Fruit fly (Drosophila melanogaster) whole organism, embryonic: ENCODE results near the gene Unr.

Experiments used
- Adf1 ChIP-seq: fragments of 200-800 bp; sonication (Bioruptor generic); IDR thresholded peaks from 2 replicates; pipeline ENCODE4 v1.3.6; 2022; ENCODE audit warnings: missing biosample characterization, missing genetic modification characterization
- Asciz ChIP-seq: fragments of 200-800 bp; sonication (Bioruptor generic); optimal IDR thresholded peaks from 2 replicates; lab custom pipeline; 2017; ENCODE audit warnings: missing biosample characterization, mild to moderate bottlenecking, missing genetic modification characterization, missing genetic modification reagents
- Awh ChIP-seq: fragments of 200-800 bp; sonication (Bioruptor generic); IDR thresholded peaks from 2 replicates; pipeline ENCODE4, ENCODE4 v1.3.6; 2022; ENCODE audit warnings: missing biosample characterization, missing genetic modification characterization
- BEAF-32 ChIP-seq: fragments of 200-800 bp; sonication (Bioruptor generic); optimal IDR thresholded peaks from 3 replicates; lab custom pipeline; 2017; ENCODE audit warnings: missing biosample characterization, missing genetic modification characterization, mild to moderate bottlenecking, moderate library complexity, missing genetic modification reagents
- CG1024 ChIP-seq: fragments of 200-800 bp; sonication (Bioruptor generic); IDR thresholded peaks from 2 replicates; pipeline ENCODE4 v1.3.6; 2022; ENCODE audit warnings: missing biosample characterization, missing genetic modification characterization
- CG10267 ChIP-seq: fragments of 200-800 bp; sonication (Bioruptor generic); optimal IDR thresholded peaks from 2 replicates; lab custom pipeline; 2018; ENCODE audit warnings: missing biosample characterization, mild to moderate bottlenecking, missing genetic modification characterization, moderate library complexity
- CG10366 ChIP-seq: fragments of 200-800 bp; sonication (Bioruptor generic); IDR thresholded peaks from 2 replicates; pipeline ENCODE4 v1.3.6; 2022; ENCODE audit warnings: missing biosample characterization, missing genetic modification characterization
- CG11247 ChIP-seq: fragments of 200-800 bp; sonication (Bioruptor generic); IDR thresholded peaks from 2 replicates; pipeline ENCODE4 v1.3.6; 2022; ENCODE audit warnings: missing biosample characterization, missing genetic modification characterization
- CG1233 ChIP-seq: fragments of 200-800 bp; sonication (Bioruptor generic); optimal IDR thresholded peaks from 4 replicates; lab custom pipeline; 2018; ENCODE audit warnings: missing biosample characterization, mild to moderate bottlenecking, missing genetic modification characterization
- CG12744 ChIP-seq: fragments of 200-800 bp; sonication (Bioruptor generic); optimal IDR thresholded peaks from 2 replicates; lab custom pipeline; 2016; ENCODE audit warnings: missing biosample characterization, missing genetic modification characterization
- CG13123 ChIP-seq: fragments of 200-800 bp; sonication (Bioruptor generic); optimal IDR thresholded peaks from 2 replicates; lab custom pipeline; 2016; ENCODE audit warnings: missing biosample characterization, missing genetic modification characterization
- CG13296 ChIP-seq: fragments of 200-800 bp; sonication (Bioruptor generic); optimal IDR thresholded peaks from 3 replicates; lab custom pipeline; 2018; ENCODE audit warnings: missing biosample characterization, mild to moderate bottlenecking, missing genetic modification characterization
- CG14965 ChIP-seq: fragments of 200-800 bp; sonication (Bioruptor generic); optimal IDR thresholded peaks from 2 replicates; lab custom pipeline; 2016; ENCODE audit warnings: missing biosample characterization, missing genetic modification characterization, borderline replicate concordance
- CG33213 ChIP-seq: fragments of 200-800 bp; sonication (Bioruptor generic); optimal IDR thresholded peaks from 3 replicates; lab custom pipeline; 2016; ENCODE audit warnings: missing biosample characterization, missing genetic modification characterization
- CG34224 ChIP-seq: fragments of 200-800 bp; sonication (Bioruptor generic); IDR thresholded peaks from 3 replicates; pipeline ENCODE4 v1.3.6; 2022; ENCODE audit warnings: missing biosample characterization, missing genetic modification characterization; ENCODE audit not compliant: partially characterized antibody
- CG4328 ChIP-seq: fragments of 200-800 bp; sonication (Bioruptor generic); optimal IDR thresholded peaks from 3 replicates; lab custom pipeline; 2017; ENCODE audit warnings: missing biosample characterization, missing genetic modification reagents, missing genetic modification characterization
- CG4730 ChIP-seq: fragments of 200-800 bp; sonication (Bioruptor generic); IDR thresholded peaks from 2 replicates; pipeline ENCODE4 v1.3.6; 2022; ENCODE audit warnings: missing biosample characterization, missing genetic modification characterization
- CG4854 ChIP-seq: fragments of 200-800 bp; sonication (Bioruptor generic); optimal IDR thresholded peaks from 2 replicates; lab custom pipeline; 2016; ENCODE audit warnings: missing biosample characterization, missing genetic modification characterization, inconsistent platforms
- CG5245 ChIP-seq: fragments of 200-800 bp; sonication (Bioruptor generic); optimal IDR thresholded peaks from 3 replicates; lab custom pipeline; 2016; ENCODE audit warnings: missing biosample characterization, missing genetic modification characterization
- CG6791 ChIP-seq: fragments of 200-800 bp; sonication (Bioruptor generic); IDR thresholded peaks from 3 replicates; pipeline ENCODE4 v1.3.6; 2022; ENCODE audit warnings: missing biosample characterization, missing genetic modification characterization; ENCODE audit not compliant: partially characterized antibody
- Fer1 ChIP-seq: fragments of 200-800 bp; sonication (Bioruptor generic); optimal IDR thresholded peaks from 2 replicates; lab custom pipeline; 2017; ENCODE audit warnings: missing biosample characterization, mild to moderate bottlenecking, missing genetic modification characterization
- Fer2 ChIP-seq: fragments of 200-800 bp; sonication (Bioruptor generic); optimal IDR thresholded peaks from 2 replicates; lab custom pipeline; 2018; ENCODE audit warnings: missing biosample characterization, mild to moderate bottlenecking, missing genetic modification characterization, moderate library complexity
- Fer3 ChIP-seq: fragments of 200-800 bp; sonication (Bioruptor generic); optimal IDR thresholded peaks from 2 replicates; lab custom pipeline; 2018; ENCODE audit warnings: missing biosample characterization, mild to moderate bottlenecking, missing genetic modification characterization, moderate library complexity
- Gug ChIP-seq: fragments of 200-800 bp; sonication (Bioruptor generic); IDR thresholded peaks from 4 replicates; pipeline ENCODE4 v1.3.6; 2022; ENCODE audit warnings: missing biosample characterization, missing genetic modification characterization
- Hr51 ChIP-seq, 2 experiments: fragments of 200-800 bp; sonication (Bioruptor generic); optimal IDR thresholded peaks; 2 replicates in 1 of 2; 3 replicates in 1 of 2; lab custom pipeline; 2016 to 2018; ENCODE audit warnings: missing biosample characterization in 2 of 2, missing genetic modification characterization in 2 of 2, mild to moderate bottlenecking in 1 of 2, moderate library complexity in 1 of 2
- Hr78 ChIP-seq, 2 experiments: fragments of 200-800 bp in 1 of 2; fragments of >200 bp in 1 of 2; sonication (Bioruptor generic) in 1 of 2; optimal IDR thresholded peaks; 2 replicates each; lab custom pipeline; 2017 to 2019; ENCODE audit warnings: missing biosample characterization in 2 of 2, missing genetic modification characterization in 2 of 2, mild to moderate bottlenecking in 1 of 2, moderate library complexity in 1 of 2
- Kr ChIP-seq: fragments of 200-800 bp; sonication (Bioruptor generic); optimal IDR thresholded peaks from 2 replicates; lab custom pipeline; 2017; ENCODE audit warnings: missing biosample characterization, mild to moderate bottlenecking, missing genetic modification characterization
- NC2β ChIP-seq: fragments of 200-800 bp; sonication (Bioruptor generic); optimal IDR thresholded peaks from 2 replicates; lab custom pipeline; 2016; ENCODE audit warnings: missing biosample characterization, missing genetic modification characterization
- Neu2 ChIP-seq: fragments of 200-800 bp; sonication (Bioruptor generic); optimal IDR thresholded peaks from 3 replicates; lab custom pipeline; 2016; ENCODE audit warnings: missing biosample characterization, missing genetic modification characterization, borderline replicate concordance
- Side ChIP-seq: fragments of 200-800 bp; sonication (Bioruptor generic); optimal IDR thresholded peaks from 2 replicates; lab custom pipeline; 2016; ENCODE audit warnings: missing biosample characterization, missing genetic modification characterization
- Ssrp ChIP-seq: fragments of 200-800 bp; sonication (Bioruptor generic); optimal IDR thresholded peaks from 2 replicates; lab custom pipeline; 2018; ENCODE audit warnings: missing biosample characterization, mild to moderate bottlenecking, missing genetic modification characterization, moderate library complexity
- Tbp ChIP-seq: fragments of >200 bp; optimal IDR thresholded peaks from 2 replicates; lab custom pipeline; 2018; ENCODE audit warnings: missing biosample characterization, missing genetic modification characterization
- bcd ChIP-seq: fragments of 200-800 bp; sonication (Bioruptor generic); optimal IDR thresholded peaks from 2 replicates; lab custom pipeline; 2017; ENCODE audit warnings: missing biosample characterization, mild to moderate bottlenecking, missing genetic modification characterization
- cad ChIP-seq: fragments of >200 bp; optimal IDR thresholded peaks from 2 replicates; lab custom pipeline; 2017; ENCODE audit warnings: missing biosample characterization, missing genetic modification characterization
- corto ChIP-seq: fragments of 200-800 bp; sonication (Bioruptor generic); optimal IDR thresholded peaks from 2 replicates; lab custom pipeline; 2016; ENCODE audit warnings: missing biosample characterization, mild to moderate bottlenecking, missing genetic modification characterization, moderate library complexity
- croc ChIP-seq: fragments of 200-800 bp; sonication (Bioruptor generic); conservative IDR thresholded peaks from 3 replicates; pipeline ENCODE4 v1.3.6; 2022; ENCODE audit warnings: missing biosample characterization, missing genetic modification characterization
- dysf ChIP-seq: fragments of 200-800 bp; sonication (Bioruptor generic); IDR thresholded peaks from 3 replicates; pipeline ENCODE4 v1.3.6; 2022; ENCODE audit warnings: missing biosample characterization, missing genetic modification characterization
- hth ChIP-seq: fragments of >200 bp; optimal IDR thresholded peaks from 2 replicates; lab custom pipeline; 2017; ENCODE audit warnings: inconsistent platforms
- ken ChIP-seq: fragments of 200-800 bp; sonication (Bioruptor generic); IDR thresholded peaks from 3 replicates; pipeline ENCODE4 v1.3.6; 2022; ENCODE audit warnings: missing biosample characterization, missing genetic modification characterization
- lov ChIP-seq, 2 experiments: fragments of 200-800 bp in 1 of 2; fragments of >200 bp in 1 of 2; sonication (Bioruptor generic) in 1 of 2; IDR thresholded peaks in 1 of 2; optimal IDR thresholded peaks in 1 of 2; 2 replicates in 1 of 2; 3 replicates in 1 of 2; pipeline versions ENCODE4 v1.3.6 to Lab custom; 2017 to 2022; ENCODE audit warnings: missing biosample characterization in 1 of 2, missing genetic modification characterization in 1 of 2
- mld ChIP-seq: fragments of 200-800 bp; sonication (Bioruptor generic); IDR thresholded peaks from 3 replicates; pipeline ENCODE4 v1.3.6; 2022; ENCODE audit warnings: missing biosample characterization, missing genetic modification characterization; ENCODE audit not compliant: partially characterized antibody
- nmo ChIP-seq: fragments of 200-800 bp; sonication (Bioruptor generic); optimal IDR thresholded peaks from 2 replicates; lab custom pipeline; 2018; ENCODE audit warnings: missing biosample characterization, mild to moderate bottlenecking, missing genetic modification characterization, moderate library complexity
- oc ChIP-seq: fragments of 200-800 bp; sonication (Bioruptor generic); optimal IDR thresholded peaks from 2 replicates; lab custom pipeline; 2018; ENCODE audit warnings: missing biosample characterization, mild to moderate bottlenecking, missing genetic modification characterization, moderate library complexity
- slbo ChIP-seq: fragments of 200-800 bp; sonication (Bioruptor generic); IDR thresholded peaks from 2 replicates; pipeline ENCODE4 v1.3.6; 2022; ENCODE audit warnings: missing biosample characterization, missing genetic modification characterization
- slou ChIP-seq: fragments of 200-800 bp; sonication (Bioruptor generic); optimal IDR thresholded peaks from 3 replicates; lab custom pipeline; 2016; ENCODE audit warnings: missing biosample characterization, missing genetic modification characterization
- trem ChIP-seq: fragments of 200-800 bp; optimal IDR thresholded peaks from 3 replicates; lab custom pipeline; 2019; ENCODE audit warnings: missing biosample characterization, mild to moderate bottlenecking, missing genetic modification characterization, moderate library complexity
- unc-4 ChIP-seq: fragments of 200-800 bp; sonication (Bioruptor generic); IDR thresholded peaks from 2 replicates; pipeline ENCODE4 v1.3.6; 2022; ENCODE audit warnings: missing biosample characterization, missing genetic modification characterization; ENCODE audit not compliant: partially characterized antibody
- vfl ChIP-seq: fragments of 200-800 bp; sonication (Bioruptor generic); optimal IDR thresholded peaks from 2 replicates; lab custom pipeline; 2016; ENCODE audit warnings: missing biosample characterization, missing genetic modification characterization

The Unr gene

dm6 chr3L:8446050-8446781 lies 4.0 kb upstream of the Unr start (continued):
- TF ChIP-seq CG1024 (GFP tag; lab: Robert Waterston, UW) (no peak), nmo (peak; percentile 39), Gug (GFP tag; lab: Robert Waterston, UW) (peak; percentile 15; the same call in 1 of the 4 replicates), Ssrp (tag; lab: Kevin White, UChicago) (peak; percentile 15), Fer1 (GFP tag; lab: Kevin White, UChicago) (peak; percentile 66), CG4854 (GFP tag; lab: Kevin White, UChicago) (peak; percentile 31), CG10366 (GFP tag; lab: Robert Waterston, UW) (peak; percentile 50; the same call in 1 of the 2 replicates), Adf1 (no peak), ken (GFP tag; lab: Robert Waterston, UW) (no peak), CG34224 (GFP tag; lab: Robert Waterston, UW) (no peak), CG14965 (GFP tag; lab: Kevin White, UChicago) (no peak), Hr51 (GFP tag; optimal IDR thresholded peaks at IDR 0.05; lab: Kevin White, UChicago) (peak in 1 of 2 experiments; percentile 75), CG5245 (GFP tag; lab: Kevin White, UChicago) (no peak), dysf (GFP tag; lab: Robert Waterston, UW) (peak; percentile 62; the same call in 2 of the 3 replicates), bcd (peak; percentile 33), lov (optimal IDR thresholded peaks at IDR 0.05; lab: Kevin White, UChicago) (no peak), lov (GFP tag; IDR thresholded peaks at IDR 0.05; lab: Robert Waterston, UW) (no peak), CG1233 (peak; percentile 54), CG4328 (GFP tag; lab: Kevin White, UChicago) (peak; percentile 48), oc (tag; lab: Kevin White, UChicago) (no peak), cad (GFP tag; lab: Kevin White, UChicago) (no peak), Side (GFP tag; lab: Kevin White, UChicago) (peak; percentile 26), Asciz (GFP tag; lab: Kevin White, UChicago) (peak; percentile 36), Tbp (GFP tag; lab: Kevin White, UChicago) (no peak), Neu2 (GFP tag; lab: Kevin White, UChicago) (no peak), NC2β (GFP tag; lab: Kevin White, UChicago) (no peak), BEAF-32 (GFP tag; lab: Kevin White, UChicago) (no peak), Awh (GFP tag; lab: Robert Waterston, UW) (no peak), trem (tag; lab: Kevin White, UChicago) (no peak), mld (no peak), unc-4 (GFP tag; lab: Robert Waterston, UW) (no peak), Fer3 (tag; lab: Kevin White, UChicago) (peak; percentile 69), Hr78 (GFP tag; optimal IDR thresholded peaks at IDR 0.05; lab: Kevin White, UChicago) (no peak), CG11247 (GFP tag; lab: Robert Waterston, UW) (no peak), Kr (no peak), CG13123 (GFP tag; lab: Kevin White, UChicago) (no peak), CG12744 (GFP tag; lab: Kevin White, UChicago) (no peak), corto (GFP tag; lab: Kevin White, UChicago) (no peak), croc (GFP tag; lab: Robert Waterston, UW) (no peak), CG6791 (GFP tag; lab: Robert Waterston, UW) (no peak), slbo (GFP tag; lab: Robert Waterston, UW) (peak; percentile 76), CG4730 (GFP tag; lab: Robert Waterston, UW) (peak; percentile 13; the same call in 1 of the 2 replicates), vfl (GFP tag; lab: Kevin White, UChicago) (no peak), CG33213 (peak; percentile 29), CG13296 (GFP tag; lab: Kevin White, UChicago) (peak; percentile 69), CG10267 (tag; lab: Kevin White, UChicago) (peak; percentile 20), hth (no peak), Fer2 (tag; lab: Kevin White, UChicago) (peak; percentile 6), slou (GFP tag; lab: Kevin White, UChicago) (peak; percentile 1)
